Fruit fly (Drosophila melanogaster): Measurements from ENCODE around the gene Vha14-2.

DNA sequence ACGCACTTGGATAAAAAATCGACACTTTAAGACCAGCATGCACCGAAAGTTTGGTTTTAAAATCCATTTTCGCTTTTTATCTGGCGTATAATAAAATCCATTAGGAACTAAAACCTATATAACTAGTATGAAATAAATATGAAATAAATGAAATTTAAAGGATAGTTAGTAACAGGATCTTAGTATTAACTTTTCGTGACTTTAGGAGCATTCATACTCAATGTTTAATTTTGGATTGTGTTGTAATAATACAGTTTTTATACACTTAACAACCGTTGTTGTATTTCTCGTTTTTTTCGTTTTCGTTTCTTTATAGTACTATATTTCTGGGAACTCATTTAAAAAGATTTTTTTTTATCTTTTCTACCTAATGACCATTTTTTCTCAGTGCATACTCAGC is 26.7 kb downstream of the Vha14-2 start:
- no peak for TF ChIP-seq ey (GFP tag; optimal IDR thresholded peaks at IDR 0.05)
- no peak for TF ChIP-seq Vsx2 (GFP tag; optimal IDR thresholded peaks at IDR 0.05; ENCODE audit: partially characterized antibody)
- TF ChIP-seq woc (GFP tag; optimal IDR thresholded peaks at IDR 0.05) = no peak
- no peak for TF ChIP-seq Abd-B (GFP tag; optimal IDR thresholded peaks at IDR 0.05)
- TF ChIP-seq Rel (GFP tag; optimal IDR thresholded peaks at IDR 0.05) = no peak
- TF ChIP-seq Rel (tag; optimal IDR thresholded peaks at IDR 0.05) = no peak
- TF ChIP-seq dmrt93B (GFP tag; optimal IDR thresholded peaks at IDR 0.05) = no peak
- TF ChIP-seq pan (optimal IDR thresholded peaks at IDR 0.05) = no peak
- no peak for TF ChIP-seq Sp1 (GFP tag; optimal IDR thresholded peaks at IDR 0.05)
- no peak for TF ChIP-seq usp (GFP tag; optimal IDR thresholded peaks at IDR 0.05)
- TF ChIP-seq sv (GFP tag; optimal IDR thresholded peaks at IDR 0.05) = no peak
- no peak for TF ChIP-seq foxo (GFP tag; optimal IDR thresholded peaks at IDR 0.05)
- TF ChIP-seq psq (GFP tag; optimal IDR thresholded peaks at IDR 0.05) = no peak
- TF ChIP-seq Hnf4 (GFP tag; optimal IDR thresholded peaks at IDR 0.05) = no peak
